Worm (Caenorhabditis elegans) whole organism, L3 larva: ENCODE data around the gene clpr-2.

Experiments
- aly-2 ChIP-seq: fragments of 150-350 bp; optimal IDR thresholded peaks from 2 replicates; lab custom pipeline; 2014; ENCODE audit warnings: missing biosample characterization, missing genetic modification characterization
- ceh-16 ChIP-seq: sonication (generic microtip); optimal IDR thresholded peaks from 2 replicates; lab custom pipeline; 2017; ENCODE audit warnings: missing biosample characterization, missing genetic modification characterization
- ceh-82 ChIP-seq: fragments of 150-350 bp; optimal IDR thresholded peaks from 2 replicates; lab custom pipeline; 2014; ENCODE audit warnings: missing biosample characterization, missing genetic modification characterization
- elt-1 ChIP-seq: fragments of 150-350 bp; optimal IDR thresholded peaks from 2 replicates; lab custom pipeline; 2014; ENCODE audit warnings: missing biosample characterization, missing genetic modification characterization
- elt-2 ChIP-seq: sonication (generic microtip); optimal IDR thresholded peaks from 2 replicates; lab custom pipeline; 2016; ENCODE audit warnings: missing genetic modification reagents, mild to moderate bottlenecking, missing genetic modification characterization, missing compliant biosample characterization
- nhr-11 ChIP-seq: fragments of 150-350 bp; optimal IDR thresholded peaks from 2 replicates; lab custom pipeline; 2014; ENCODE audit warnings: missing biosample characterization, missing genetic modification characterization
- nhr-77 ChIP-seq: fragments of 150-350 bp; optimal IDR thresholded peaks from 2 replicates; lab custom pipeline; 2014; ENCODE audit warnings: missing biosample characterization, missing genetic modification characterization
- skn-1 ChIP-seq: fragments of 150-350 bp; optimal IDR thresholded peaks from 2 replicates; lab custom pipeline; 2014; ENCODE audit warnings: missing biosample characterization, missing genetic modification characterization
- snpc-4 ChIP-seq: fragments of 150-350 bp; optimal IDR thresholded peaks from 2 replicates; lab custom pipeline; 2014; ENCODE audit warnings: missing biosample characterization, missing genetic modification characterization
- tbx-2 ChIP-seq: sonication (generic microtip); optimal IDR thresholded peaks from 2 replicates; lab custom pipeline; 2016; ENCODE audit warnings: mild to moderate bottlenecking, missing genetic modification characterization, missing compliant biosample characterization
- zag-1 ChIP-seq: fragments of 150-350 bp; optimal IDR thresholded peaks from 2 replicates; lab custom pipeline; 2014; ENCODE audit warnings: missing biosample characterization, missing genetic modification characterization

- TF ChIP-seq aly-2 (tag; lab: Kevin White, UChicago) (no peak), ceh-16 (tag; lab: Kevin White, UChicago) (no peak), zag-1 (tag; lab: Kevin White, UChicago) (no peak), nhr-77 (tag; lab: Kevin White, UChicago) (no peak), nhr-11 (no peak), tbx-2 (tag; lab: Kevin White, UChicago) (no peak), elt-1 (tag; lab: Kevin White, UChicago) (peak; percentile 6), ceh-82 (no peak), snpc-4 (tag; lab: Kevin White, UChicago) (peak; percentile 28), elt-2 (no peak), skn-1 (tag; lab: Kevin White, UChicago) (no peak)
Observed at ce11 chrII:1242475-1242874, 16.3 kb upstream of the clpr-2 start.
